Fruit fly (Drosophila melanogaster) whole organism, embryonic: ENCODE results near the gene Ssu72.

Experiments
- Awh ChIP-seq: fragments of 200-800 bp; sonication (Bioruptor generic); IDR thresholded peaks from 2 replicates; pipeline ENCODE4, ENCODE4 v1.3.6; 2022; ENCODE audit warnings: missing biosample characterization, missing genetic modification characterization
- B-H2 ChIP-seq: fragments of 200-800 bp; sonication (Bioruptor generic); optimal IDR thresholded peaks from 2 replicates; lab custom pipeline; 2018; ENCODE audit warnings: missing biosample characterization, mild to moderate bottlenecking, missing genetic modification characterization
- CG10147 ChIP-seq: fragments of 200-800 bp; sonication (Bioruptor generic); optimal IDR thresholded peaks from 2 replicates; lab custom pipeline; 2019; ENCODE audit warnings: missing biosample characterization, mild to moderate bottlenecking, missing genetic modification characterization, moderate library complexity
- CG10209 ChIP-seq: fragments of 200-800 bp; sonication (Bioruptor generic); optimal IDR thresholded peaks from 3 replicates; lab custom pipeline; 2017; ENCODE audit warnings: missing biosample characterization, mild to moderate bottlenecking, missing genetic modification characterization, missing genetic modification reagents
- CG10321 ChIP-seq: fragments of 200-800 bp; sonication (Bioruptor generic); IDR thresholded peaks from 2 replicates; pipeline ENCODE4 v1.3.6; 2022; ENCODE audit warnings: missing biosample characterization, missing genetic modification characterization
- CG10431 ChIP-seq: fragments of 200-800 bp; sonication (Bioruptor generic); optimal IDR thresholded peaks from 3 replicates; lab custom pipeline; 2018; ENCODE audit warnings: missing biosample characterization, mild to moderate bottlenecking, missing genetic modification characterization
- CG13624 ChIP-seq: fragments of 200-800 bp; sonication (Bioruptor generic); optimal IDR thresholded peaks from 2 replicates; lab custom pipeline; 2016; ENCODE audit warnings: missing biosample characterization, missing genetic modification characterization
- CG14014 ChIP-seq: fragments of 200-800 bp; sonication (Bioruptor generic); IDR thresholded peaks from 2 replicates; pipeline ENCODE4 v1.3.6; 2022; ENCODE audit warnings: missing biosample characterization, missing genetic modification characterization
- CG3281 ChIP-seq: fragments of 200-800 bp; sonication (Bioruptor generic); optimal IDR thresholded peaks from 3 replicates; lab custom pipeline; 2017; ENCODE audit warnings: missing biosample characterization, mild to moderate bottlenecking, missing genetic modification characterization
- CG34224 ChIP-seq: fragments of 200-800 bp; sonication (Bioruptor generic); IDR thresholded peaks from 3 replicates; pipeline ENCODE4 v1.3.6; 2022; ENCODE audit warnings: missing biosample characterization, missing genetic modification characterization; ENCODE audit not compliant: partially characterized antibody
- CG5180 ChIP-seq: fragments of 200-800 bp; sonication (Bioruptor generic); optimal IDR thresholded peaks from 3 replicates; lab custom pipeline; 2017; ENCODE audit warnings: missing biosample characterization, missing genetic modification characterization, mild to moderate bottlenecking, moderate library complexity, missing genetic modification reagents
- CG5245 ChIP-seq: fragments of 200-800 bp; sonication (Bioruptor generic); optimal IDR thresholded peaks from 3 replicates; lab custom pipeline; 2016; ENCODE audit warnings: missing biosample characterization, missing genetic modification characterization
- CG6689 ChIP-seq: fragments of 200-800 bp; sonication (Bioruptor generic); IDR thresholded peaks from 2 replicates; pipeline ENCODE4 v1.3.6; 2022; ENCODE audit warnings: missing biosample characterization, missing genetic modification characterization
- CG8290 ChIP-seq, 3 experiments: fragments of 200-800 bp; sonication (Bioruptor generic); optimal IDR thresholded peaks; 2 replicates each; lab custom pipeline; 2016 to 2019; ENCODE audit warnings: missing biosample characterization in 3 of 3, missing genetic modification characterization in 3 of 3, mild to moderate bottlenecking in 2 of 3, moderate library complexity in 1 of 3
- Deaf1 ChIP-seq: fragments of 200-800 bp; optimal IDR thresholded peaks from 3 replicates; lab custom pipeline; 2019; ENCODE audit warnings: missing biosample characterization, mild to moderate bottlenecking, missing genetic modification characterization, moderate library complexity
- Eip74EF ChIP-seq, 2 experiments: fragments of 200-800 bp in 1 of 2; fragments of >200 bp in 1 of 2; sonication (Bioruptor generic) in 1 of 2; optimal IDR thresholded peaks; 2 replicates each; lab custom pipeline; 2017 to 2019; ENCODE audit warnings: missing biosample characterization in 2 of 2, missing genetic modification characterization in 2 of 2, mild to moderate bottlenecking in 1 of 2, moderate library complexity in 1 of 2
- Ets65A ChIP-seq: fragments of 200-800 bp; sonication (Bioruptor generic); peaks from one replicate; lab custom pipeline; 2016; ENCODE audit warnings: missing biosample characterization, missing genetic modification characterization
- HmgD ChIP-seq: fragments of 200-800 bp; sonication (Bioruptor generic); optimal IDR thresholded peaks from 3 replicates; lab custom pipeline; 2016; ENCODE audit warnings: missing biosample characterization, missing genetic modification characterization
- Max ChIP-seq: fragments of 200-800 bp; sonication (Bioruptor generic); optimal IDR thresholded peaks from 2 replicates; lab custom pipeline; 2016; ENCODE audit warnings: missing biosample characterization, mild to moderate bottlenecking, missing genetic modification characterization
- Optix ChIP-seq: fragments of 200-800 bp; sonication (Bioruptor generic); IDR thresholded peaks from 3 replicates; pipeline ENCODE4 v1.3.6; 2022; ENCODE audit warnings: missing biosample characterization, missing genetic modification characterization
- Sox102F ChIP-seq: fragments of 200-800 bp; sonication (Bioruptor generic); optimal IDR thresholded peaks from 2 replicates; lab custom pipeline; 2018; ENCODE audit warnings: missing biosample characterization, mild to moderate bottlenecking, missing genetic modification characterization, moderate library complexity
- Sry-β ChIP-seq: fragments of 200-800 bp; sonication (Bioruptor generic); optimal IDR thresholded peaks from 2 replicates; lab custom pipeline; 2018; ENCODE audit warnings: missing biosample characterization, mild to moderate bottlenecking, missing genetic modification characterization, moderate library complexity
- Taf1 ChIP-seq: fragments of 200-800 bp; sonication (Bioruptor generic); IDR thresholded peaks from 2 replicates; pipeline ENCODE4 v1.3.6; 2022; ENCODE audit warnings: missing biosample characterization, missing genetic modification characterization
- abd-A ChIP-seq: fragments of 200-800 bp; sonication (Bioruptor generic); optimal IDR thresholded peaks from 3 replicates; lab custom pipeline; 2019; ENCODE audit warnings: missing biosample characterization, mild to moderate bottlenecking, missing genetic modification characterization, moderate library complexity
- ara ChIP-seq: fragments of 200-800 bp; sonication (Bioruptor generic); IDR thresholded peaks from 2 replicates; pipeline ENCODE4 v1.3.6; 2022; ENCODE audit warnings: missing biosample characterization, missing genetic modification characterization
- az2 ChIP-seq: fragments of 200-800 bp; sonication (Bioruptor generic); optimal IDR thresholded peaks from 3 replicates; lab custom pipeline; 2016; ENCODE audit warnings: missing biosample characterization, missing genetic modification characterization
- crol ChIP-seq: fragments of 200-800 bp; sonication (Bioruptor generic); IDR thresholded peaks from 2 replicates; pipeline ENCODE4 v1.3.6; 2022; ENCODE audit warnings: missing biosample characterization, missing genetic modification characterization
- disco-r ChIP-seq: fragments of 200-800 bp; sonication (Bioruptor generic); optimal IDR thresholded peaks from 2 replicates; lab custom pipeline; 2016; ENCODE audit warnings: missing biosample characterization, missing genetic modification characterization
- ewg ChIP-seq: fragments of 200-800 bp; sonication (Bioruptor generic); optimal IDR thresholded peaks from 3 replicates; lab custom pipeline; 2017; ENCODE audit warnings: mild to moderate bottlenecking, missing biosample characterization, missing genetic modification reagents, missing genetic modification characterization
- fd102C ChIP-seq: fragments of 200-800 bp; sonication (Bioruptor generic); optimal IDR thresholded peaks from 2 replicates; lab custom pipeline; 2018; ENCODE audit warnings: missing biosample characterization, mild to moderate bottlenecking, missing genetic modification characterization, moderate library complexity
- fd3F ChIP-seq: fragments of 200-800 bp; sonication (Bioruptor generic); optimal IDR thresholded peaks from 2 replicates; lab custom pipeline; 2018; ENCODE audit warnings: missing biosample characterization, mild to moderate bottlenecking, missing genetic modification characterization, moderate library complexity
- grau ChIP-seq: fragments of 200-800 bp; optimal IDR thresholded peaks from 3 replicates; lab custom pipeline; 2019; ENCODE audit warnings: missing biosample characterization, mild to moderate bottlenecking, missing genetic modification characterization, moderate library complexity
- maf-S ChIP-seq: fragments of 200-800 bp; sonication (Bioruptor generic); optimal IDR thresholded peaks from 2 replicates; lab custom pipeline; 2016; ENCODE audit warnings: missing biosample characterization, missing genetic modification characterization
- pnt ChIP-seq: fragments of 200-800 bp; sonication (Bioruptor generic); optimal IDR thresholded peaks from 3 replicates; lab custom pipeline; 2016; ENCODE audit warnings: missing biosample characterization, missing genetic modification characterization
- ranshi ChIP-seq: fragments of 200-800 bp; sonication (Bioruptor generic); IDR thresholded peaks from 2 replicates; pipeline ENCODE4 v1.3.6; 2022; ENCODE audit warnings: missing biosample characterization, missing genetic modification characterization
- repo ChIP-seq: fragments of 200-800 bp; sonication (Bioruptor generic); optimal IDR thresholded peaks from 2 replicates; lab custom pipeline; 2016; ENCODE audit warnings: missing biosample characterization, missing genetic modification characterization
- row ChIP-seq: fragments of 200-800 bp; sonication (Bioruptor generic); IDR thresholded peaks from 3 replicates; pipeline ENCODE4 v1.3.6; 2022; ENCODE audit warnings: missing biosample characterization, missing genetic modification characterization
- salm ChIP-seq: fragments of 200-800 bp; sonication (Bioruptor generic); optimal IDR thresholded peaks from 2 replicates; lab custom pipeline; 2018; ENCODE audit warnings: missing biosample characterization, mild to moderate bottlenecking, missing genetic modification characterization
- schlank ChIP-seq: fragments of 200-800 bp; sonication (Bioruptor generic); optimal IDR thresholded peaks from 2 replicates; lab custom pipeline; 2018; ENCODE audit warnings: missing biosample characterization, mild to moderate bottlenecking, missing genetic modification characterization
- tio ChIP-seq: fragments of 200-800 bp; sonication (Bioruptor generic); optimal IDR thresholded peaks from 2 replicates; lab custom pipeline; 2017; ENCODE audit warnings: missing biosample characterization, missing genetic modification characterization, inconsistent platforms
- usp ChIP-seq: fragments of >200 bp; optimal IDR thresholded peaks from 2 replicates; lab custom pipeline; 2017; ENCODE audit warnings: missing biosample characterization, missing genetic modification characterization

The Ssu72 gene

dm6 chrX:19684048-19684447 lies 19.7 kb downstream of the Ssu72 start:
- TF ChIP-seq CG8290 (GFP tag; optimal IDR thresholded peaks at IDR 0.05; lab: Kevin White, UChicago) (no peak), CG8290 (tag; optimal IDR thresholded peaks at IDR 0.05; lab: Kevin White, UChicago) (no peak), abd-A (tag; lab: Kevin White, UChicago) (no peak), Sry-β (no peak), CG34224 (GFP tag; lab: Robert Waterston, UW) (no peak), crol (GFP tag; lab: Robert Waterston, UW) (peak; percentile 75), schlank (tag; lab: Kevin White, UChicago) (no peak), HmgD (GFP tag; lab: Kevin White, UChicago) (no peak), Sox102F (GFP tag; lab: Kevin White, UChicago) (no peak), CG3281 (no peak), az2 (GFP tag; lab: Kevin White, UChicago) (no peak), CG10431 (GFP tag; lab: Kevin White, UChicago) (no peak), grau (tag; lab: Kevin White, UChicago) (peak; percentile 86), Optix (GFP tag; lab: Robert Waterston, UW) (0 out of 3 replicates have a peak, but pooled peaks have one; percentile 27), Taf1 (GFP tag; lab: Robert Waterston, UW) (no peak), Awh (GFP tag; lab: Robert Waterston, UW) (no peak), CG10209 (GFP tag; lab: Kevin White, UChicago) (no peak), CG6689 (no peak), row (GFP tag; lab: Robert Waterston, UW) (peak; percentile 23; the same call in 1 of the 3 replicates), CG10147 (GFP tag; lab: Kevin White, UChicago) (no peak), CG10321 (GFP tag; lab: Robert Waterston, UW) (no peak), disco-r (GFP tag; lab: Kevin White, UChicago) (no peak), CG13624 (GFP tag; lab: Kevin White, UChicago) (no peak), fd3F (no peak), pnt (GFP tag; lab: Kevin White, UChicago) (no peak), ewg (GFP tag; lab: Kevin White, UChicago) (no peak), repo (GFP tag; lab: Kevin White, UChicago) (no peak), ara (0 out of 2 replicates have a peak, but pooled peaks have one; percentile 37), CG5180 (GFP tag; lab: Kevin White, UChicago) (no peak), fd102C (GFP tag; lab: Kevin White, UChicago) (no peak), Eip74EF (GFP tag; optimal IDR thresholded peaks at IDR 0.05; lab: Kevin White, UChicago) (no peak), CG14014 (GFP tag; lab: Robert Waterston, UW) (no peak), CG5245 (GFP tag; lab: Kevin White, UChicago) (no peak), salm (tag; lab: Kevin White, UChicago) (no peak), tio (GFP tag; lab: Kevin White, UChicago) (no peak), usp (GFP tag; lab: Kevin White, UChicago) (no peak), ranshi (peak; percentile 24; the same call in 1 of the 2 replicates), Max (GFP tag; lab: Kevin White, UChicago) (no peak)
- TF ChIP-seq, all 482 proteins: peak for 6

dm6 chrX:19688848-19689247 lies 24.5 kb downstream of the Ssu72 start, which contains the start of gene CG14227:
TSS of gene CG14227 (minus strand) at chrX:19688948.
- TF ChIP-seq B-H2 (GFP tag; lab: Kevin White, UChicago) (no peak), Ets65A (GFP tag; lab: Kevin White, UChicago) (peak; percentile 83), Deaf1 (tag; lab: Kevin White, UChicago) (no peak), maf-S (no peak)
- TF ChIP-seq, all 482 proteins: peak for 1
